Worm (Caenorhabditis elegans) whole organism, early embryonic: Measurements from ENCODE around the gene fbxa-30.

Experiments
- B0310.2 ChIP-seq: sonication (generic microtip); optimal IDR thresholded peaks from 2 replicates; lab custom pipeline; 2016; ENCODE audit warnings: mild to moderate bottlenecking, missing genetic modification characterization, missing compliant biosample characterization
- F13C5.2 ChIP-seq: sonication (generic microtip); optimal IDR thresholded peaks from 2 replicates; lab custom pipeline; 2017; ENCODE audit warnings: mild to moderate bottlenecking, missing genetic modification characterization, inconsistent platforms, missing compliant biosample characterization
- aly-1 ChIP-seq: sonication (generic microtip); optimal IDR thresholded peaks from 2 replicates; lab custom pipeline; 2016; ENCODE audit warnings: missing genetic modification characterization, missing compliant biosample characterization
- ama-1 ChIP-seq: fragments of 150-350 bp; optimal IDR thresholded peaks from 2 replicates; lab custom pipeline; 2014
- ceh-13 ChIP-seq: fragments of 200-800 bp; sonication (Bioruptor generic); optimal IDR thresholded peaks from 2 replicates; lab custom pipeline; 2018; ENCODE audit warnings: mild to moderate bottlenecking, missing genetic modification characterization, missing compliant biosample characterization
- ceh-36 ChIP-seq: sonication (generic microtip); optimal IDR thresholded peaks from 2 replicates; lab custom pipeline; 2016; ENCODE audit warnings: missing genetic modification characterization, inconsistent platforms, missing compliant biosample characterization
- ets-7 ChIP-seq: sonication (generic microtip); optimal IDR thresholded peaks from 2 replicates; lab custom pipeline; 2016; ENCODE audit warnings: missing genotype, missing genetic modification characterization, missing compliant biosample characterization
- flt-1 ChIP-seq: fragments of 200-800 bp; sonication (Bioruptor generic); IDR thresholded peaks from 2 replicates; pipeline ENCODE4 v1.3.6; 2022; ENCODE audit warnings: missing genetic modification characterization, missing compliant biosample characterization
- hmbx-1 ChIP-seq: sonication (generic microtip); optimal IDR thresholded peaks from 2 replicates; lab custom pipeline; 2016; ENCODE audit warnings: mild to moderate bottlenecking, missing genetic modification characterization, missing compliant biosample characterization
- hmg-4 ChIP-seq: fragments of 200-800 bp; sonication (Bioruptor generic); optimal IDR thresholded peaks from 2 replicates; lab custom pipeline; 2018; ENCODE audit warnings: mild to moderate bottlenecking, missing genetic modification characterization, missing compliant biosample characterization
- hnd-1 ChIP-seq: sonication (generic microtip); optimal IDR thresholded peaks from 2 replicates; lab custom pipeline; 2016; ENCODE audit warnings: missing genetic modification characterization, missing compliant biosample characterization
- pes-1 ChIP-seq: fragments of 200-800 bp; sonication (Bioruptor generic); IDR thresholded peaks from 2 replicates; pipeline ENCODE4 v1.3.6; 2022; ENCODE audit warnings: missing genetic modification reagents, missing genetic modification characterization, missing compliant biosample characterization
- scrt-1 ChIP-seq: fragments of 200-800 bp; sonication (Bioruptor generic); IDR thresholded peaks from 2 replicates; pipeline ENCODE4 v1.3.6; 2022; ENCODE audit warnings: missing genetic modification characterization, missing compliant biosample characterization
- sea-1 ChIP-seq: fragments of 200-800 bp; sonication (Bioruptor generic); conservative IDR thresholded peaks from 2 replicates; pipeline ENCODE4 v1.3.6; 2022; ENCODE audit warnings: missing genetic modification characterization, missing compliant biosample characterization
- tbx-11 ChIP-seq: fragments of 200-800 bp; sonication (Bioruptor generic); IDR thresholded peaks from 2 replicates; pipeline ENCODE4 v1.3.6; 2022; ENCODE audit warnings: missing genetic modification characterization, missing compliant biosample characterization
- tbx-37 ChIP-seq: fragments of 200-800 bp; sonication (Bioruptor generic); conservative IDR thresholded peaks from 2 replicates; pipeline ENCODE4 v1.3.6; 2022; ENCODE audit warnings: missing genetic modification reagents, missing genetic modification characterization, missing compliant biosample characterization
- tra-4 ChIP-seq: sonication (generic microtip); optimal IDR thresholded peaks from 2 replicates; lab custom pipeline; 2017; ENCODE audit warnings: missing genetic modification characterization, missing compliant biosample characterization

fbxa-30 gene

ce11 chrIII:1231186-1231585, 44.2 kb downstream of the fbxa-30 start:
- TF ChIP-seq tra-4 (tag; lab: Kevin White, UChicago) (no peak), tbx-37 (GFP tag; lab: Robert Waterston, UW) (no peak), F13C5.2 (no peak), pes-1 (no peak), ceh-13 (GFP tag; lab: Kevin White, UChicago) (no peak), hnd-1 (tag; lab: Kevin White, UChicago) (no peak), sea-1 (GFP tag; lab: Robert Waterston, UW) (no peak), tbx-11 (no peak), scrt-1 (GFP tag; lab: Robert Waterston, UW) (no peak), ama-1 (lab: Kevin White, UChicago) (no peak), aly-1 (tag; lab: Kevin White, UChicago) (no peak)

- TF ChIP-seq ets-7 (tag; lab: Kevin White, UChicago), result no peak
These were observed 44.7 kb downstream of the fbxa-30 start for ce11 chrIII:1230672-1231071.

- TF ChIP-seq scrt-1 (GFP tag; lab: Robert Waterston, UW) (no peak), hnd-1 (tag; lab: Kevin White, UChicago) (no peak)
These were observed 45.2 kb downstream of the fbxa-30 start, which contains the start of gene pes-4 for ce11 chrIII:1230174-1230573. TSS of gene pes-4 (minus strand) at chrIII:1230274.

ce11 chrIII:1229510-1229909, 45.9 kb downstream of the fbxa-30 start:
- TF ChIP-seq tbx-11, result no peak
- no peak for TF ChIP-seq ets-7 (tag; lab: Kevin White, UChicago)
- TF ChIP-seq scrt-1 (GFP tag; lab: Robert Waterston, UW), result no peak
- TF ChIP-seq tbx-37 (GFP tag; lab: Robert Waterston, UW), result no peak
- no peak for TF ChIP-seq ceh-13 (GFP tag; lab: Kevin White, UChicago)
- TF ChIP-seq ceh-36 (tag; lab: Kevin White, UChicago), result no peak
- no peak for TF ChIP-seq hmbx-1 (tag; lab: Kevin White, UChicago)
- TF ChIP-seq aly-1 (tag; lab: Kevin White, UChicago), result no peak
- no peak for TF ChIP-seq sea-1 (GFP tag; lab: Robert Waterston, UW)
- no peak for TF ChIP-seq pes-1
- TF ChIP-seq flt-1, result no peak
- TF ChIP-seq ama-1 (lab: Kevin White, UChicago), result no peak
- no peak for TF ChIP-seq hmg-4 (GFP tag; lab: Kevin White, UChicago)
- TF ChIP-seq F13C5.2, result no peak

ce11 chrIII:1228593-1228992, 46.8 kb downstream of the fbxa-30 start:
- TF ChIP-seq ceh-13 (GFP tag; lab: Kevin White, UChicago), result no peak
- TF ChIP-seq B0310.2, result no peak
- TF ChIP-seq hnd-1 (tag; lab: Kevin White, UChicago), result no peak
- TF ChIP-seq flt-1, result no peak
- no peak for TF ChIP-seq hmbx-1 (tag; lab: Kevin White, UChicago)
- no peak for TF ChIP-seq aly-1 (tag; lab: Kevin White, UChicago)
- no peak for TF ChIP-seq sea-1 (GFP tag; lab: Robert Waterston, UW)
- TF ChIP-seq F13C5.2, result no peak
- no peak for TF ChIP-seq tbx-11
- no peak for TF ChIP-seq tra-4 (tag; lab: Kevin White, UChicago)
- no peak for TF ChIP-seq scrt-1 (GFP tag; lab: Robert Waterston, UW)
- TF ChIP-seq pes-1, result no peak
- no peak for TF ChIP-seq hmg-4 (GFP tag; lab: Kevin White, UChicago)
- TF ChIP-seq ama-1 (lab: Kevin White, UChicago), result no peak
- TF ChIP-seq ceh-36 (tag; lab: Kevin White, UChicago), result no peak
- TF ChIP-seq ets-7 (tag; lab: Kevin White, UChicago), result no peak
- TF ChIP-seq tbx-37 (GFP tag; lab: Robert Waterston, UW), result no peak

ce11 chrIII:1226256-1226655, 49.2 kb downstream of the fbxa-30 start:
- TF ChIP-seq hmbx-1 (tag; lab: Kevin White, UChicago) (no peak), hmg-4 (GFP tag; lab: Kevin White, UChicago) (no peak), B0310.2 (no peak), tbx-37 (GFP tag; lab: Robert Waterston, UW) (no peak), ets-7 (tag; lab: Kevin White, UChicago) (no peak), aly-1 (tag; lab: Kevin White, UChicago) (no peak)

ce11 chrIII:1225595-1225994, 49.8 kb downstream of the fbxa-30 start:
- TF ChIP-seq tbx-11, result no peak
- TF ChIP-seq hnd-1 (tag; lab: Kevin White, UChicago), result no peak
- TF ChIP-seq aly-1 (tag; lab: Kevin White, UChicago), result no peak
- TF ChIP-seq hmbx-1 (tag; lab: Kevin White, UChicago), result no peak
- no peak for TF ChIP-seq hmg-4 (GFP tag; lab: Kevin White, UChicago)
- no peak for TF ChIP-seq flt-1
- no peak for TF ChIP-seq ets-7 (tag; lab: Kevin White, UChicago)
- TF ChIP-seq scrt-1 (GFP tag; lab: Robert Waterston, UW), result no peak
- no peak for TF ChIP-seq F13C5.2
- no peak for TF ChIP-seq ceh-13 (GFP tag; lab: Kevin White, UChicago)
- TF ChIP-seq B0310.2, result no peak
- no peak for TF ChIP-seq sea-1 (GFP tag; lab: Robert Waterston, UW)
- TF ChIP-seq tra-4 (tag; lab: Kevin White, UChicago), result no peak
- no peak for TF ChIP-seq ama-1 (lab: Kevin White, UChicago)
- TF ChIP-seq pes-1, result no peak
- TF ChIP-seq tbx-37 (GFP tag; lab: Robert Waterston, UW), result no peak
- no peak for TF ChIP-seq ceh-36 (tag; lab: Kevin White, UChicago)

- TF ChIP-seq F13C5.2 (no peak), pes-1 (no peak), hnd-1 (tag; lab: Kevin White, UChicago) (no peak), tbx-11 (no peak), hmg-4 (GFP tag; lab: Kevin White, UChicago) (no peak)
These were observed 50.3 kb downstream of the fbxa-30 start for ce11 chrIII:1225116-1225515.
